Worm (Caenorhabditis elegans) whole organism, late embryonic: Measurements from ENCODE around the gene srlf-18.

Experiments
- ama-1 ChIP-seq: fragments of 150-350 bp; optimal IDR thresholded peaks from 2 replicates; lab custom pipeline; 2014
- ceh-14 ChIP-seq: sonication (generic microtip); optimal IDR thresholded peaks from 2 replicates; lab custom pipeline; 2016; ENCODE audit warnings: missing genotype, missing genetic modification characterization, missing compliant biosample characterization
- ceh-2 ChIP-seq: sonication (generic microtip); optimal IDR thresholded peaks from 2 replicates; lab custom pipeline; 2016; ENCODE audit warnings: missing genotype, missing genetic modification characterization, missing compliant biosample characterization
- elt-2 ChIP-seq: sonication (generic microtip); optimal IDR thresholded peaks from 2 replicates; lab custom pipeline; 2016; ENCODE audit warnings: missing genetic modification reagents, missing genetic modification characterization, missing compliant biosample characterization
- elt-4 ChIP-seq: sonication (generic microtip); optimal IDR thresholded peaks from 2 replicates; lab custom pipeline; 2016; ENCODE audit warnings: missing genetic modification characterization, missing compliant biosample characterization
- nfya-1 ChIP-seq: sonication (generic microtip); optimal IDR thresholded peaks from 2 replicates; lab custom pipeline; 2017; ENCODE audit warnings: missing genetic modification characterization, mild to moderate bottlenecking, missing compliant biosample characterization, antibody characterized with exemption, moderate library complexity
- nhr-11 ChIP-seq: fragments of 150-350 bp; optimal IDR thresholded peaks from 2 replicates; lab custom pipeline; 2014; ENCODE audit warnings: missing biosample characterization, missing genetic modification characterization
- pag-3 ChIP-seq: sonication (generic microtip); optimal IDR thresholded peaks from 2 replicates; lab custom pipeline; 2016; ENCODE audit warnings: missing compliant biosample characterization, missing genetic modification characterization, borderline replicate concordance
- pha-4 ChIP-seq: fragments of 150-350 bp; optimal IDR thresholded peaks from 2 replicates; lab custom pipeline; 2018; ENCODE audit warnings: missing biosample characterization, missing genetic modification reagents, missing genetic modification characterization
- sdc-2 ChIP-seq: sonication (generic microtip); optimal IDR thresholded peaks from 2 replicates; lab custom pipeline; 2016; ENCODE audit warnings: missing genotype, missing genetic modification characterization, missing compliant biosample characterization
- unc-3 ChIP-seq, 2 experiments: fragments of 200-800 bp in 1 of 2; sonication (Bioruptor generic) in 1 of 2; sonication (generic microtip) in 1 of 2; conservative IDR thresholded peaks in 1 of 2; optimal IDR thresholded peaks in 1 of 2; 2 replicates each; pipeline versions ENCODE4 v1.3.6 to Lab custom; 2016 to 2022; ENCODE audit warnings: missing compliant biosample characterization in 2 of 2, missing genetic modification characterization in 2 of 2, missing genetic modification reagents in 1 of 2
- unc-55 ChIP-seq: sonication (generic microtip); optimal IDR thresholded peaks from 2 replicates; lab custom pipeline; 2017; ENCODE audit warnings: missing biosample characterization, missing genetic modification reagents, missing genetic modification characterization
- zip-5 ChIP-seq: sonication (generic microtip); optimal IDR thresholded peaks from 2 replicates; lab custom pipeline; 2016; ENCODE audit warnings: missing genetic modification characterization, missing compliant biosample characterization

DNA sequence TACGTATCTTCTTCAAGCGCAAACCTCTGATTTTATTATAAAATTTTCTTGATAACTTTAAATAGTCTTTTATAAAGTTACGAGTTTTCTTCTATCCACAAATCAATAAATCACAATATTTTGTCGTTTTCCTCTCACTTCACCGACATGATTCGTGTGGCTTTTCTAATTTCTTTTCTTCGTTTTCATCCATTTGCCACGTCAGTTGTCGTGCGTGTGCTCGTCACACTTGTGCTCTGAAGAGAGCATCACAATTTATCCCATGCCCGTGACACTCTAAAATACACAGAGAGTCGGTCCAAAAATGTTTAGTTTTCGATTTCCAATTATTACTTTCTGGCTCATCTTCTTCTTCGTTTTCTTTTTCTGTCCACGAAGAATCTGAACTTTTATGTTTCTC lies 10.6 kb upstream of the srlf-18 start:
- TF ChIP-seq pha-4 (tag; lab: Kevin White, UChicago), result no peak
- no peak for TF ChIP-seq nfya-1
- TF ChIP-seq sdc-2 (tag; lab: Kevin White, UChicago), result no peak
- no peak for TF ChIP-seq elt-4
- TF ChIP-seq zip-5, result no peak
- no peak for TF ChIP-seq elt-2 (tag; lab: Kevin White, UChicago)
- no peak for TF ChIP-seq ama-1
- TF ChIP-seq unc-55 (GFP tag; lab: Kevin White, UChicago), result no peak
- no peak for TF ChIP-seq pag-3 (tag; lab: Kevin White, UChicago)
- no peak for TF ChIP-seq ceh-2 (tag; lab: Kevin White, UChicago)
- TF ChIP-seq unc-3 (GFP tag; conservative IDR thresholded peaks at IDR 0.05; lab: Robert Waterston, UW), result no peak
- no peak for TF ChIP-seq unc-3 (tag; optimal IDR thresholded peaks at IDR 0.05; lab: Kevin White, UChicago)
- TF ChIP-seq nhr-11 (tag; lab: Kevin White, UChicago), result no peak
- TF ChIP-seq ceh-14, result no peak
